Fruit fly (Drosophila melanogaster): ENCODE results near the gene CenB1A.

- TF ChIP-seq Myc (optimal IDR thresholded peaks at IDR 0.05), result no peak
- TF ChIP-seq insv (optimal IDR thresholded peaks at IDR 0.05), result no peak
- no peak for TF ChIP-seq ttk (optimal IDR thresholded peaks at IDR 0.05)
- no peak for TF ChIP-seq h (optimal IDR thresholded peaks at IDR 0.05)
Measured at dm6 chr3R:23148433-23148832, 30.2 kb downstream of the CenB1A start.

All from Kc167 (cell line).